Fruit fly (Drosophila melanogaster): Measurements from ENCODE around the gene CG5953.
A peak's percentile ranks its signal among the peaks of the same experiment; 100 is the strongest.

CG5953 gene

dm6 chr2L:16534174-16534835, 1.6 kb upstream of the CG5953 start (continued):
- TF ChIP-seq ham (GFP tag; IDR thresholded peaks at IDR 0.05) = no peak
- no peak for TF ChIP-seq Doc2 (GFP tag; IDR thresholded peaks at IDR 0.05)
- no peak for TF ChIP-seq CG18262 (tag; optimal IDR thresholded peaks at IDR 0.05)
- no peak for TF ChIP-seq Max (GFP tag; optimal IDR thresholded peaks at IDR 0.05)
- peak in 1 of 2 experiments; percentile 95 for TF ChIP-seq Eip74EF (GFP tag; optimal IDR thresholded peaks at IDR 0.05)
- peak; percentile 41 for TF ChIP-seq Fer3 (tag; optimal IDR thresholded peaks at IDR 0.05)
- TF ChIP-seq pb (GFP tag; optimal IDR thresholded peaks at IDR 0.05) = peak; percentile 45
- TF ChIP-seq CG7963 (GFP tag; IDR thresholded peaks at IDR 0.05; ENCODE audit: partially characterized antibody) = no peak
- no peak for TF ChIP-seq CG4424 (GFP tag; optimal IDR thresholded peaks at IDR 0.05)
- TF ChIP-seq chif (GFP tag; optimal IDR thresholded peaks at IDR 0.05) = no peak
- TF ChIP-seq caup (GFP tag; optimal IDR thresholded peaks at IDR 0.05; ENCODE audit: severe bottlenecking) = peak; percentile 81
- no peak for TF ChIP-seq CG12391 (tag; optimal IDR thresholded peaks at IDR 0.05)
- no peak for TF ChIP-seq Meics (GFP tag; optimal IDR thresholded peaks at IDR 0.05)
- no peak for TF ChIP-seq ap (GFP tag; IDR thresholded peaks at IDR 0.05)
- no peak for TF ChIP-seq fru (optimal IDR thresholded peaks at IDR 0.05)
- no peak for TF ChIP-seq CG14050 (GFP tag; IDR thresholded peaks at IDR 0.05)
- no peak for TF ChIP-seq knrl (GFP tag; IDR thresholded peaks at IDR 0.05; ENCODE audit: partially characterized antibody)
- TF ChIP-seq dm (GFP tag; optimal IDR thresholded peaks at IDR 0.05) = peak; percentile 24
- peak; percentile 81 for TF ChIP-seq CG6813 (GFP tag; optimal IDR thresholded peaks at IDR 0.05)
- no peak for TF ChIP-seq D19B (GFP tag; optimal IDR thresholded peaks at IDR 0.05)
- peak; percentile 38; the same call in 1 of the 3 replicates for TF ChIP-seq Aef1 (GFP tag; IDR thresholded peaks at IDR 0.05)
- no peak for TF ChIP-seq sisA (GFP tag; IDR thresholded peaks at IDR 0.05)
- TF ChIP-seq CG7271 (tag; optimal IDR thresholded peaks at IDR 0.05) = no peak
- no peak for TF ChIP-seq Hr78 (GFP tag; optimal IDR thresholded peaks at IDR 0.05)
- TF ChIP-seq NfI (GFP tag; optimal IDR thresholded peaks at IDR 0.05) = peak; percentile 23
- no peak for TF ChIP-seq Lim3 (GFP tag; IDR thresholded peaks at IDR 0.05)
- peak; percentile 29 for TF ChIP-seq gcm (GFP tag; optimal IDR thresholded peaks at IDR 0.05)
- TF ChIP-seq psq (GFP tag; optimal IDR thresholded peaks at IDR 0.05) = peak; percentile 44
- no peak for TF ChIP-seq az2 (GFP tag; optimal IDR thresholded peaks at IDR 0.05)
- TF ChIP-seq Dp (GFP tag; optimal IDR thresholded peaks at IDR 0.05) = no peak
- TF ChIP-seq Mrtf (GFP tag; IDR thresholded peaks at IDR 0.05) = no peak
- TF ChIP-seq CG33213 (GFP tag; optimal IDR thresholded peaks at IDR 0.05) = peak; percentile 34
- no peak for TF ChIP-seq dmrt99B (tag; optimal IDR thresholded peaks at IDR 0.05)
- TF ChIP-seq CG16815 (GFP tag; optimal IDR thresholded peaks at IDR 0.05) = no peak
- no peak for TF ChIP-seq CG10462 (GFP tag; optimal IDR thresholded peaks at IDR 0.05)
- no peak for TF ChIP-seq zen2 (GFP tag; IDR thresholded peaks at IDR 0.05; ENCODE audit: partially characterized antibody)
- no peak for TF ChIP-seq dati (GFP tag; IDR thresholded peaks at IDR 0.05)
- TF ChIP-seq CG10366 (GFP tag; IDR thresholded peaks at IDR 0.05) = no peak
- TF ChIP-seq Deaf1 (tag; optimal IDR thresholded peaks at IDR 0.05) = peak; percentile 64
- TF ChIP-seq Abd-B (GFP tag; optimal IDR thresholded peaks at IDR 0.05) = no peak
- TF ChIP-seq nom (GFP tag; optimal IDR thresholded peaks at IDR 0.05) = peak; percentile 50
- peak; percentile 58; the same call in 1 of the 2 replicates for TF ChIP-seq rib (GFP tag; IDR thresholded peaks at IDR 0.05)
- TF ChIP-seq Sin3A (optimal IDR thresholded peaks at IDR 0.05) = no peak
- no peak for TF ChIP-seq Oaz (GFP tag; IDR thresholded peaks at IDR 0.05)
- no peak for TF ChIP-seq CG2129 (GFP tag; IDR thresholded peaks at IDR 0.05; ENCODE audit: partially characterized antibody)
- TF ChIP-seq tio (GFP tag; optimal IDR thresholded peaks at IDR 0.05) = no peak
- peak; percentile 7 for TF ChIP-seq CG12236 (GFP tag; optimal IDR thresholded peaks at IDR 0.05)
- TF ChIP-seq CG6765 (GFP tag; optimal IDR thresholded peaks at IDR 0.05) = peak; percentile 45
- no peak for TF ChIP-seq vfl (GFP tag; optimal IDR thresholded peaks at IDR 0.05)
- no peak for TF ChIP-seq jigr1 (GFP tag; IDR thresholded peaks at IDR 0.05)
